Worm (Caenorhabditis elegans): ENCODE measurements around the gene F38G1.3.

F38G1.3 gene

DNA sequence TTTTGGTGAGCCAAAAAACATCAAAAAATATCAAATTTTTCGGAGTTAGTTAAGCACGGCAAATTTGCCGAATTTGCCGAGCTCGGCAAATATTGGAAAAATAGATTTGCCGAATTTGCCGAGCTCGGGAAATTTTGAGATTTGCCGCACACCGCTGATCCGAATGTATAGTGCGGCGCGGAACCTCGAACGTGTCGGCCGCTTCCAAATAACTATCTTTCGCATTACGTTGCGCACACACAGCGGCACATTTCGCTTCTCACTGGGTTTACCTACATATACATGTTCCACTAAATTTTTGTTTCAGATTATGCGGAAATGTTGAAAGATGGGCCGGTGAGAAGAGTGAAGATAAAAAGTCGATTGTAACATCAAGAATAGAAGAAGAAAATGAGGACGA, 20.4 kb downstream of the F38G1.3 start:
- no peak for TF ChIP-seq unc-62 (GFP tag; optimal IDR thresholded peaks at IDR 0.05)

- TF ChIP-seq unc-62 (GFP tag; optimal IDR thresholded peaks at IDR 0.05) = no peak
These were observed 22.3 kb downstream of the F38G1.3 start for ce11 chrX:498640-499039.

DNA sequence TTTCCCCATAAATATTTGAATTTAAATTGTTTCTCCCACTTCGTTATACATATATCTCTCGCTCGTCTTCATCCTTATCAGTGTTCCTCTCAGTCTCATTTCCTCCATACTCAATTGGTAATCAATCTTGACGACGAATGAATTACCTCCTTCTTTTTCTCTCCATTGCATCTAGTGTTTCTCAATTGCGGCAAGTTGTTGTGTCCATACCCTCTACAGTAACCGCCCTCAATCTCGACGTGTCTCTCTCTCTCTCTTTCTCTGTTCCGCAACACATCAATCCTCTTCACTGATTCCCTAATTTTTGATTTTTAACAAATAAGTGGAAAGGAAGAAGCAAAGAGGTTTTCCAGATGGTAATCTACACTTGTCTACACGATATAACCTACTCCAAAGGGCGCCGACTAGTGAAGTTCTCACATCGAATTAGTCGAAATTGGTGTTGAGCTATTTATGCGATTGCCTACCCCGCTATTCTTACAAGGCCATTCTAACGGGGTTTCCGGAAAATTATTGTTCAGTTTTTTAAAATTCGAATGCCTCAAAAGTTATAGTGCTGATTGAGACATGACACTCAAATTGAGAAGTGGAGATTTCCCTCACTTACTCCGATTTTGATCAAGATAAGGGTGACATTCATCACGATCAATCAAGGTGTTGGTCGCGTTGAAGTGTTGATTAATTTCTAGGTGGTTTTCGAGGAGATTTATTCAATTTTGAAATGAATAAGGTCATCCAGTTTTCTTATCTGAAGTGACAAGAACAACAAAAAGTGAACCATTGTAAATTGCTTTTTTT, 27.9 kb downstream of the F38G1.3 start:
- TF ChIP-seq unc-62 (GFP tag; optimal IDR thresholded peaks at IDR 0.05) = no peak

DNA sequence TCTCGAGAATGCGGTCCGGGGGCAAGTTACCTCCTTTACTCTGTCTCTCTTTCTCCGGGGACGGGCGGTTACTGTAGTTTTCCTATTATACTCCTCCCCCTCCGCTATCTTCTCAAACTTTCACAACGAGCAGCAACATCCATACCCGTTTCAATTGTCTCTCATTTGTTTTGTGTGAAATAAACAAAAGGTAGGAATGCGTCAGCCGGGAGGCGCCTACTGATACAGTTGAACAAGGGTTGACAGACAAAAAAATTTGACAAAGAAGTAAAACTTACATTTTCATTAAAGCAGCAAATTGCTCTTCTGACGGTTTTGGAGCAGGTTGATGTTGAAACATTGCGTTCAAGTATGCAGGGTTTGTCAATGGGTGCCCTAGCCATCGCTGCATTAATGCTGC, 28.7 kb downstream of the F38G1.3 start:
- TF ChIP-seq unc-62 (GFP tag; optimal IDR thresholded peaks at IDR 0.05) = no peak

- no peak for TF ChIP-seq unc-62 (GFP tag; optimal IDR thresholded peaks at IDR 0.05)
These were observed 30.5 kb downstream of the F38G1.3 start, which contains the start of gene B0310.2 for ce11 chrX:506848-507247. B0310.2 (minus strand) TSS chrX:506948.

DNA sequence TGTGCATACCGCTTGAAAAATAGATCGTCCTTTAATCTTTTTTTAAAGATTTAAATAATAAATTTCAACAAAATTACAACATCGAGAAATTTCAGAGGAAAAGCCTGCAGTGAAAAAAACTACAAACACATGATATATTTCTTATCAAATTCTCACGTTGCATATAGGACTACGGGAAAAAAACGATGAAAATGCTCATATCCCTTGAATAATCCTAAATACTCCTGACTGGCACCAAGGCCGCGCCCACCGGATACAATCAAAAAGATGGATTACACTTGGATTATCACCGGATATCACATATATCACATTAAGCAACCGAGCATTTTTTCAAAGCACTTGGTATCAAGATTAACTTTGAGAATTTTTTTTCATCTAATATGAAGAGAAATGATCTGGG, 37.7 kb downstream of the F38G1.3 start:
- TF ChIP-seq unc-62 (GFP tag; optimal IDR thresholded peaks at IDR 0.05) = no peak

- TF ChIP-seq unc-62 (GFP tag; optimal IDR thresholded peaks at IDR 0.05) = no peak
These were observed 44.5 kb downstream of the F38G1.3 start, which contains the start of gene B0310.3 for ce11 chrX:520881-521280. B0310.3 (minus strand) TSS chrX:520981.

DNA sequence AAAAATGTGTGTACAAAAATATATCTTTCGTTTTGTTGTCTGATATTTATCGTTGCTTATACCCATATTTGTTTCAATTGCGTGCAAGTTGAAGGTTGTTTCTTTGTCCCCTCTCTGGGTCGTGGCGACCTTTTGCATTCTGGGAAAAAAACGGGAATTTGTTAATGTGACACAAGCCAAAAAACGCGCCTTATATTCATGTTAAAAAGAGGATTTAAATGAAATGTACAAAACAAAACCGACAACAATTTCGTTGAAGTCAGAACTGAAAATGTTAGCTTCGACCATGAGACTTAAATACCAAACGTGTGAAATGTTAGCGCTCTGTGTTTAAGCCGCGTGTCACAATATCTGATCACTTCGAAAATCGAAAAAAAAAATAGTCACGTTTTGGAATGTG, 48.1 kb downstream of the F38G1.3 start:
- no peak for TF ChIP-seq unc-62 (GFP tag; optimal IDR thresholded peaks at IDR 0.05)

DNA sequence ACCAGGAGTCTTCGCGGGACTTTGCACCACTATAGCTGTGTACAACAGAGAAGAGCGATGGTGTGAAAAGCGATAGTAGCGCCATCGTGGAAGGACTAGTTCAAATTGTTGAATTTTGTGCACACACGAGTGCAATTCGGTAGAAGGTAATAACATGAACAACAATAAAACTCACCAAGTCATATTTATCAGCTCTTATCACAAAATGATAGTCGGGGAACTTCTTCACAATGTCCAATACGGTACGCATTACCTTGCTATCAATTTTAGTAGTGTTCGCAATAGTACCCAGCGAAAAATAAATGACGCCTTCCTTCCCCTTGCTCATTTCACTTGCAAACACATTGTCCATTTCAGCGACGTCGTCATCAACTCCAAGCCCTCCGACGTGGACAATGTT, 51.3 kb downstream of the F38G1.3 start:
- TF ChIP-seq unc-62 (GFP tag; optimal IDR thresholded peaks at IDR 0.05) = no peak
